Worm (Caenorhabditis elegans): ENCODE data around the gene nlp-22.

The nlp-22 gene

ce11 chrX:2341989-2342388 is at the start of gene nlp-22:
nlp-22 (minus strand) TSS chrX:2342089.
- TF ChIP-seq ztf-11 (tag; optimal IDR thresholded peaks at IDR 0.05): no peak
- no peak for TF ChIP-seq lin-15B (tag; optimal IDR thresholded peaks at IDR 0.05)
- no peak for TF ChIP-seq nfya-1 (tag; optimal IDR thresholded peaks at IDR 0.05; ENCODE audit: insufficient read depth)
- TF ChIP-seq lin-39 (tag; optimal IDR thresholded peaks at IDR 0.05): no peak
- TF ChIP-seq pqm-1 (tag; optimal IDR thresholded peaks at IDR 0.05): no peak

ce11 chrX:2386922-2387566 is 45.2 kb upstream of the nlp-22 start:
- TF ChIP-seq mml-1 (tag; optimal IDR thresholded peaks at IDR 0.05) (no peak), hmg-11 (tag; optimal IDR thresholded peaks at IDR 0.05) (no peak), nhr-23 (tag; optimal IDR thresholded peaks at IDR 0.05) (peak; percentile 43), fkh-2 (tag; optimal IDR thresholded peaks at IDR 0.05) (no peak), zag-1 (tag; optimal IDR thresholded peaks at IDR 0.05) (no peak), mdl-1 (tag; optimal IDR thresholded peaks at IDR 0.05) (no peak), nhr-77 (tag; optimal IDR thresholded peaks at IDR 0.05) (no peak), ceh-28 (tag; optimal IDR thresholded peaks at IDR 0.05) (no peak), lin-39 (tag; optimal IDR thresholded peaks at IDR 0.05) (no peak), lsy-12 (tag; optimal IDR thresholded peaks at IDR 0.05) (no peak), nhr-43 (tag; optimal IDR thresholded peaks at IDR 0.05; ENCODE audit: poor library complexity, severe bottlenecking) (peak; percentile 35)

- no peak for TF ChIP-seq egl-5 (tag; optimal IDR thresholded peaks at IDR 0.05)
- no peak for TF ChIP-seq ama-1 (optimal IDR thresholded peaks at IDR 0.05)
- TF ChIP-seq nhr-237 (tag; optimal IDR thresholded peaks at IDR 0.05): no peak
- no peak for TF ChIP-seq nhr-67 (tag; optimal IDR thresholded peaks at IDR 0.05)
- no peak for TF ChIP-seq ztf-11 (tag; optimal IDR thresholded peaks at IDR 0.05)
- no peak for TF ChIP-seq elt-3 (tag; optimal IDR thresholded peaks at IDR 0.05)
- no peak for TF ChIP-seq egl-27 (tag; optimal IDR thresholded peaks at IDR 0.05)
Observed at ce11 chrX:2385453-2385852, 43.6 kb upstream of the nlp-22 start, which contains the start of gene F47G3.1. F47G3.1 (plus strand) TSS chrX:2385753.

- TF ChIP-seq nhr-23 (tag; optimal IDR thresholded peaks at IDR 0.05) (peak; percentile 81), ztf-11 (tag; optimal IDR thresholded peaks at IDR 0.05) (no peak), unc-62 (GFP tag; optimal IDR thresholded peaks at IDR 0.05) (no peak), ceh-16 (tag; optimal IDR thresholded peaks at IDR 0.05) (no peak), R02D3.7 (tag; optimal IDR thresholded peaks at IDR 0.05) (no peak), nhr-11 (tag; optimal IDR thresholded peaks at IDR 0.05) (no peak), jun-1 (tag; optimal IDR thresholded peaks at IDR 0.05) (peak; percentile 6), nhr-77 (tag; optimal IDR thresholded peaks at IDR 0.05) (no peak), nhr-67 (tag; optimal IDR thresholded peaks at IDR 0.05) (no peak), ztf-4 (tag; optimal IDR thresholded peaks at IDR 0.05) (no peak), ceh-9 (tag; optimal IDR thresholded peaks at IDR 0.05) (no peak), nhr-43 (tag; optimal IDR thresholded peaks at IDR 0.05; ENCODE audit: poor library complexity, severe bottlenecking) (peak; percentile 11), nhr-25 (tag; optimal IDR thresholded peaks at IDR 0.05) (peak; percentile 24), hmg-11 (tag; optimal IDR thresholded peaks at IDR 0.05) (peak; percentile 44), nfya-1 (tag; optimal IDR thresholded peaks at IDR 0.05; ENCODE audit: insufficient read depth) (peak; percentile 50), elt-2 (tag; optimal IDR thresholded peaks at IDR 0.05) (peak; percentile 38), lsy-12 (tag; optimal IDR thresholded peaks at IDR 0.05) (no peak), ceh-82 (tag; optimal IDR thresholded peaks at IDR 0.05) (no peak), unc-39 (tag; optimal IDR thresholded peaks at IDR 0.05) (no peak), lin-15B (tag; optimal IDR thresholded peaks at IDR 0.05) (peak; percentile 17), aly-2 (tag; optimal IDR thresholded peaks at IDR 0.05) (no peak), egl-27 (tag; optimal IDR thresholded peaks at IDR 0.05) (no peak), lin-39 (tag; optimal IDR thresholded peaks at IDR 0.05) (peak; percentile 38), egl-5 (tag; optimal IDR thresholded peaks at IDR 0.05) (peak; percentile 16), ceh-28 (tag; optimal IDR thresholded peaks at IDR 0.05) (peak; percentile 21), ama-1 (optimal IDR thresholded peaks at IDR 0.05) (peak; percentile 12), elt-1 (tag; optimal IDR thresholded peaks at IDR 0.05) (no peak), fos-1 (tag; optimal IDR thresholded peaks at IDR 0.05) (no peak), eor-1 (tag; optimal IDR thresholded peaks at IDR 0.05) (no peak), ZK546.5 (tag; optimal IDR thresholded peaks at IDR 0.05) (no peak), snpc-4 (tag; optimal IDR thresholded peaks at IDR 0.05) (peak; percentile 51), mdl-1 (tag; optimal IDR thresholded peaks at IDR 0.05) (no peak), pqm-1 (tag; optimal IDR thresholded peaks at IDR 0.05) (no peak), skn-1 (tag; optimal IDR thresholded peaks at IDR 0.05) (peak; percentile 19), tbx-2 (tag; optimal IDR thresholded peaks at IDR 0.05) (no peak), nhr-28 (tag; optimal IDR thresholded peaks at IDR 0.05) (no peak), daf-12 (tag; optimal IDR thresholded peaks at IDR 0.05) (no peak), nhr-237 (tag; optimal IDR thresholded peaks at IDR 0.05) (no peak)
Observed at ce11 chrX:2382227-2382626, 40.3 kb upstream of the nlp-22 start.
